Fruit fly (Drosophila melanogaster) whole organism, adult: ENCODE results near the gene side-III.

Source experiments
- CG11617 ChIP-seq: fragments of 200-800 bp; sonication (Bioruptor generic); optimal IDR thresholded peaks from 2 replicates; lab custom pipeline; 2017; ENCODE audit warnings: mild to moderate bottlenecking, missing biosample characterization, missing genetic modification reagents, missing genetic modification characterization
- CG12768 ChIP-seq: fragments of 200-800 bp; sonication (Bioruptor generic); optimal IDR thresholded peaks from 2 replicates; lab custom pipeline; 2017; ENCODE audit warnings: missing biosample characterization, missing genetic modification characterization, mild to moderate bottlenecking, moderate library complexity, missing genetic modification reagents
- CG14711 ChIP-seq: fragments of 200-800 bp; sonication (Bioruptor generic); optimal IDR thresholded peaks from 2 replicates; lab custom pipeline; 2018; ENCODE audit warnings: missing biosample characterization, mild to moderate bottlenecking, missing genetic modification characterization, moderate library complexity
- CG1620 ChIP-seq: fragments of 200-800 bp; sonication (Bioruptor generic); optimal IDR thresholded peaks from 2 replicates; lab custom pipeline; 2016; ENCODE audit warnings: missing biosample characterization, missing genetic modification characterization
- CG33017 ChIP-seq: fragments of 200-800 bp; sonication (Bioruptor generic); optimal IDR thresholded peaks from 2 replicates; lab custom pipeline; 2018; ENCODE audit warnings: missing biosample characterization, mild to moderate bottlenecking, missing genetic modification characterization, moderate library complexity
- CG5204 ChIP-seq: fragments of 200-800 bp; sonication (Bioruptor generic); optimal IDR thresholded peaks from 2 replicates; lab custom pipeline; 2016; ENCODE audit warnings: missing biosample characterization, missing genetic modification characterization
- CG7045 ChIP-seq: fragments of 200-800 bp; sonication (Bioruptor generic); optimal IDR thresholded peaks from 2 replicates; lab custom pipeline; 2017; ENCODE audit warnings: missing biosample characterization, mild to moderate bottlenecking, missing genetic modification characterization
- CG7101 ChIP-seq: fragments of 200-800 bp; sonication (Bioruptor generic); optimal IDR thresholded peaks from 2 replicates; lab custom pipeline; 2018; ENCODE audit warnings: missing biosample characterization, mild to moderate bottlenecking, missing genetic modification characterization, moderate library complexity
- Clk ChIP-seq: fragments of 200-800 bp; sonication (Bioruptor generic); optimal IDR thresholded peaks from 2 replicates; lab custom pipeline; 2017; ENCODE audit warnings: missing biosample characterization, missing genetic modification characterization
- Crg-1 ChIP-seq: fragments of 200-800 bp; sonication (Bioruptor generic); optimal IDR thresholded peaks from 2 replicates; lab custom pipeline; 2016; ENCODE audit warnings: missing biosample characterization, missing genetic modification characterization
- Hr96 ChIP-seq: fragments of 200-800 bp; sonication (Bioruptor generic); optimal IDR thresholded peaks from 2 replicates; lab custom pipeline; 2016; ENCODE audit warnings: missing biosample characterization, missing genetic modification characterization
- Mnt ChIP-seq: fragments of 200-800 bp; sonication (Bioruptor generic); optimal IDR thresholded peaks from 2 replicates; lab custom pipeline; 2016; ENCODE audit warnings: missing biosample characterization, mild to moderate bottlenecking, missing genetic modification characterization
- bab1 ChIP-seq: fragments of 200-800 bp; sonication (Bioruptor generic); optimal IDR thresholded peaks from 3 replicates; lab custom pipeline; 2019; ENCODE audit warnings: missing biosample characterization, mild to moderate bottlenecking, missing genetic modification characterization, moderate library complexity
- cic ChIP-seq: fragments of 200-800 bp; sonication (Bioruptor generic); optimal IDR thresholded peaks from 2 replicates; lab custom pipeline; 2017; ENCODE audit warnings: missing biosample characterization, mild to moderate bottlenecking, missing genetic modification characterization, moderate library complexity
- cnc ChIP-seq, 2 experiments: fragments of >200 bp; optimal IDR thresholded peaks; 2 replicates each; lab custom pipeline; 2017
- kay ChIP-seq: fragments of 200-800 bp; sonication (Bioruptor generic); peaks from one replicate; lab custom pipeline; 2016; ENCODE audit warnings: missing biosample characterization, missing genetic modification characterization, borderline replicate concordance
- ovo ChIP-seq: fragments of 200-800 bp; sonication (Bioruptor generic); optimal IDR thresholded peaks from 2 replicates; lab custom pipeline; 2016; ENCODE audit warnings: missing biosample characterization, missing genetic modification characterization
- pad ChIP-seq: fragments of 200-800 bp; sonication (Bioruptor generic); optimal IDR thresholded peaks from 3 replicates; lab custom pipeline; 2017; ENCODE audit warnings: missing biosample characterization, missing genetic modification characterization, mild to moderate bottlenecking, moderate library complexity, missing genetic modification reagents
- tj ChIP-seq: fragments of 200-800 bp; sonication (Bioruptor generic); optimal IDR thresholded peaks from 3 replicates; lab custom pipeline; 2017; ENCODE audit warnings: missing biosample characterization, mild to moderate bottlenecking, missing genetic modification characterization, moderate library complexity
- toe ChIP-seq: fragments of 200-800 bp; sonication (Bioruptor generic); optimal IDR thresholded peaks from 2 replicates; lab custom pipeline; 2016; ENCODE audit warnings: missing biosample characterization, missing genetic modification characterization

The side-III gene

DNA sequence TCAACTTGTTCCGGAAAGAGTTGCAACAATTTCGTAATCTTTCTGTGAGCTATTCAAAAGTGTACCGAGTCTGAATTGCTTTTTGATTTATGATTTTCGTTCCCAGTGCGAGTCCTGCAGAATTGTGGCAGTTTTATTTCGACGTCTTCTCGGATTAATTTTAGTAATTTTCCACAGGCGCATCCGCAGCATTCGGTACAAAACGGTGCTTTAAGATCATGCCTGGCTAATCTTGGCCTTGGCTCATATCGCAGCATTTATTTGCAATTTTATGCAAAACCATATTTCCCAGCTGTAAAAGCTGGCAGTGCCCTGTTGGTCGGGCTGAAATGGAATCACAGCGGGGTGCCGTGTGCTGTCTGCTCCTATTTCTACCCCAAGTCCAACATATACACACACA, 21.6 kb downstream of the side-III start:
- TF ChIP-seq CG5204 (GFP tag; lab: Kevin White, UChicago): no peak
- TF ChIP-seq ovo: no peak
- no peak for TF ChIP-seq CG1620
- no peak for TF ChIP-seq Crg-1
- TF ChIP-seq CG33017 (tag; lab: Kevin White, UChicago): no peak
- no peak for TF ChIP-seq CG14711 (tag; lab: Kevin White, UChicago)
- no peak for TF ChIP-seq CG7101 (tag; lab: Kevin White, UChicago)
- TF ChIP-seq cnc (optimal IDR thresholded peaks at IDR 0.05; lab: Kevin White, UChicago): no peak
- no peak for TF ChIP-seq tj (GFP tag; lab: Kevin White, UChicago)
- TF ChIP-seq cic (GFP tag; lab: Kevin White, UChicago): no peak
- no peak for TF ChIP-seq kay (GFP tag; lab: Kevin White, UChicago)
- TF ChIP-seq Mnt (GFP tag; lab: Kevin White, UChicago): no peak
- TF ChIP-seq pad: no peak
- no peak for TF ChIP-seq CG11617
- no peak for TF ChIP-seq bab1 (GFP tag; lab: Kevin White, UChicago)
- TF ChIP-seq CG12768 (GFP tag; lab: Kevin White, UChicago): no peak
- no peak for TF ChIP-seq toe (GFP tag; lab: Kevin White, UChicago)
- no peak for TF ChIP-seq Hr96
- no peak for TF ChIP-seq CG7045 (GFP tag; lab: Kevin White, UChicago)

DNA sequence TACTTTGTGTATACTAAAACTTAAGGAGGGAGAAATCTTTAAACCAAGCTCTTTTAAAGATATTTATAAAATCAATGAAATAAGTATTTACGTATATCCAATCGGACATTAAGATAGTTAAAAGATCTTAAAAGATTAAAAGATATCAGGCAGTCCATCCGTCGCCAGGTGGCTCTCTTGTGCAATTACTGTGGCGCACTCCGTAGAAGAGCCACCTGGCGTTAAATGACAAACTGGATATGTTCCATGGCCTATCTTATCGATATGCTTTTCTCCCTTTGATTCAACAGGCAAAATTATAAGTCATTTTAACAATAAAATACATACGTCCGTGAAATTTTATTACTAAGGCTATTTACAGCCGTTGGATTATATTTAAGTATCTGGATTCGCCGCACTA, 31.5 kb downstream of the side-III start:
- TF ChIP-seq Mnt (GFP tag; lab: Kevin White, UChicago): no peak

DNA sequence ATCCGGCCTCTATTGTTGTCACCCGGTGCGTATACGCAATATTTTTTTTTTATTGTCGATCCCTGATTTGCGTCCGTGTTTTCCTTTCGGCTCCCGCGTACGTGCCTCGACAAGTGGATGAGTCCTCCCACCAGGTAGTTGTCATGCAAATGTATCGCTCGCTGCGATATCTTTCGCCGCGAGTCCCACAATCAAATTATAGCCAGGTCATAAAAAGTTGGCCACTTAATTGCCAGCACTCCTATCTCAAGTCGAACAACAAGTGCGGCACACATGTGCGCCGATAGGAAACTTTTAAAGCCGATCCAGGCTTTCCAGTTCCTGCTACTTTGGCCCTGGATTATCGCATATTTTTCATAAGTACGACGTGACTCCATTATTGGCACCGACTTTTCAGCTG, 34.7 kb downstream of the side-III start:
- no peak for TF ChIP-seq CG12768 (GFP tag; lab: Kevin White, UChicago)
- TF ChIP-seq cnc (optimal IDR thresholded peaks at IDR 0.05; lab: Kevin White, UChicago): no peak
- no peak for TF ChIP-seq CG33017 (tag; lab: Kevin White, UChicago)
- no peak for TF ChIP-seq kay (GFP tag; lab: Kevin White, UChicago)
- no peak for TF ChIP-seq cic (GFP tag; lab: Kevin White, UChicago)
- no peak for TF ChIP-seq Mnt (GFP tag; lab: Kevin White, UChicago)
- no peak for TF ChIP-seq Clk (GFP tag; lab: Kevin White, UChicago)
- TF ChIP-seq ovo: no peak

DNA sequence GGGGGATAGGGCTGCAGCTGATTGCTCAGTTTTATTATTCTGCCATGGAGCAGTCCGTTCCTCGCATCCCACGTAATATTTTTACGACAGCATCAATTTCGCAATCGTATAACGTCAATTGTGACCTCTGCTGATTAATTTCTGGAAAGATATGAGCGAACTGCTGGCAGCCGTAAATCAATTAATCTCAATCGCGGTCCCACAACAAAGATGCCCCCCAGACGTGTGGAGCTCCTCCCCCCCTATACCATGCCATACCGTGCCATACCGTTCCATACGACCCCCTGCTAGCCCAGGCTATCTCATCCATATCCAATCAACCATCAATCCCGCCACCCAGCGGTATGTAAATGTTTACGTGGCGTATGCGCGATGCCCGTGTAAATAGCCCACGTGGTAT, 78.0 kb downstream of the side-III start:
- TF ChIP-seq toe (GFP tag; lab: Kevin White, UChicago) (no peak), Crg-1 (no peak), ovo (no peak), Hr96 (no peak), CG11617 (no peak), CG1620 (no peak), CG7101 (tag; lab: Kevin White, UChicago) (no peak), cnc (optimal IDR thresholded peaks at IDR 0.05; lab: Kevin White, UChicago) (no peak), CG12768 (GFP tag; lab: Kevin White, UChicago) (no peak), CG33017 (tag; lab: Kevin White, UChicago) (no peak), tj (GFP tag; lab: Kevin White, UChicago) (no peak), cic (GFP tag; lab: Kevin White, UChicago) (no peak), bab1 (GFP tag; lab: Kevin White, UChicago) (no peak)

DNA sequence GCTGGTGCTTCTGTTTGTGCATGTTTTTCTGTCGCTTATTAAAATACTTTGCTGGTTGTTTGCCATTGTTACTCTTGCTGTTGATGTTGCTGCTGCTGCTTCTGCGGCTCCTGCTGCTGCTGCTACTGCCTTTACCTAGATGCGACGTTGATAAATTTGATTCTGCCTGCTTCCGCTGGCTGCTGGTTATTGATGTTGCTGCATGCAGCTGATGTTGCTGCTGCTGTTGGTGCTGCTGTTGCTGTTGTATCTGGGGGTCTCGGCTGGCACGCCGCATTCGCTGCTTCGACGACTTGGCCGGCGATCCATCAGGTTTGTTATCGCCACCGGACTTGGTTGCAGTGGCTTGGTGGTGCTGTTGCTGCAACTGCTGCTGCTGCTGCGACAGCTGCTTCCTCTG, 82.0 kb downstream of the side-III start:
- TF ChIP-seq CG12768 (GFP tag; lab: Kevin White, UChicago): no peak
- no peak for TF ChIP-seq Crg-1
- TF ChIP-seq cic (GFP tag; lab: Kevin White, UChicago): no peak
- no peak for TF ChIP-seq kay (GFP tag; lab: Kevin White, UChicago)
- no peak for TF ChIP-seq Mnt (GFP tag; lab: Kevin White, UChicago)
- no peak for TF ChIP-seq CG1620
- TF ChIP-seq ovo: no peak
- no peak for TF ChIP-seq CG11617
- TF ChIP-seq cnc (optimal IDR thresholded peaks at IDR 0.05; lab: Kevin White, UChicago): no peak
- no peak for TF ChIP-seq Clk (GFP tag; lab: Kevin White, UChicago)
- no peak for TF ChIP-seq CG14711 (tag; lab: Kevin White, UChicago)
- TF ChIP-seq Hr96: no peak
- no peak for TF ChIP-seq CG33017 (tag; lab: Kevin White, UChicago)
- no peak for TF ChIP-seq CG7045 (GFP tag; lab: Kevin White, UChicago)
- TF ChIP-seq tj (GFP tag; lab: Kevin White, UChicago): no peak
- no peak for TF ChIP-seq pad
- no peak for TF ChIP-seq toe (GFP tag; lab: Kevin White, UChicago)
- no peak for TF ChIP-seq CG5204 (GFP tag; lab: Kevin White, UChicago)
- TF ChIP-seq CG7101 (tag; lab: Kevin White, UChicago): no peak
- no peak for TF ChIP-seq bab1 (GFP tag; lab: Kevin White, UChicago)

DNA sequence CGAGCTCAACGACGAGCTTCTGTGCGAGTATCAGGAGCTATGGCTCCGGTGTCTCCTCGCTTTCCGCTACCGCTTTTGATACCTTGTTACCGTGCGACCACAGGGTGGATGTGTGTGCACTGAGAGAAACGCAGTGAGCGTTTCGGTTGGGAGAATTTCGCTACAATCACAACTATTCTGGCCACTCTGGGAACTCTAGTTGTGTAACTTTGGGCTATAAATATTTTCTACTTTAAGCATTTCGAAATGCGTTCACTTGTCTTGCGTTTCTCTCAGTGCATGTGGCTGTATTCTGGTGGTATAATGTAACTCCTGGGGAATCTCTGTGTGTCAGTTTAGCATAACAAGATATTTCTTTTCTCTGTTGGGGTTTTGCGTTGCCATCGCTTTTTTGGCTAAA, 88.0 kb downstream of the side-III start:
- TF ChIP-seq Hr96 (no peak), pad (no peak), ovo (no peak), toe (GFP tag; lab: Kevin White, UChicago) (no peak), CG11617 (no peak), tj (GFP tag; lab: Kevin White, UChicago) (no peak), CG14711 (tag; lab: Kevin White, UChicago) (no peak), cic (GFP tag; lab: Kevin White, UChicago) (no peak), cnc (optimal IDR thresholded peaks at IDR 0.05; lab: Kevin White, UChicago) (no peak)

DNA sequence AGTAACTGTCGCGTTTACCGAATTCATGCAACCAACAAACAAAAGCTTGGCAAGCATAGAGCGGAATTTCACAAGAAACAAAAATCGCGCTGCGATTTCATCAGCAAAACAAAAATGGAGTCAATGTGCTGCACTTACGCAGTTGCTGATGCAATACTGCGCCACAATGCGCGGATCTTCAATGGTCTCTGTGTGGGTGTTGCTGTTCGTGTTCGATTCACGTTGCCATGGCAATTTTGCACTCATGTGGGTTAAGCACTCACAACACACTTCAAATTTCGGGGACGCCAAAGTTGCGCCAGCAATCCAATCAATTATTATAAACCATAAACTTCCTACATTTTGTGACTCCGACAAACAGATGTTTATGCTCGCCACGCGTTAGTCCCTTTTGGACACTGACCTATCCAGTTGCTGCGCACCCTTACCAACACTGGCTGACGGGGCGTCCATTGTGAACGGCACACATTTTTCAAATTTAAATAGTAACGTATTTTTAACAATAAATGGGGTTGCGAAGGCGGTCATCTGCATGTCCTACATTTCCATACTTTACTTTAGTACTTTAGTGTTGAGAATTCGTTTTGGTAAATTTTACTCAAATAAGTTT, 97.2 kb downstream of the side-III start, which contains the start of gene CG2017:
Gene CG2017 (minus strand): TSS at position 374 of the 610 bp plus-strand sequence.
- TF ChIP-seq CG14711 (tag; lab: Kevin White, UChicago): peak; percentile 37
- peak; percentile 61 for TF ChIP-seq Hr96
- TF ChIP-seq pad: peak; percentile 51
- TF ChIP-seq CG12768 (GFP tag; lab: Kevin White, UChicago): peak; percentile 13
- TF ChIP-seq Mnt (GFP tag; lab: Kevin White, UChicago): peak; percentile 31
- peak; percentile 64 for TF ChIP-seq bab1 (GFP tag; lab: Kevin White, UChicago)
- peak; percentile 46 for TF ChIP-seq CG5204 (GFP tag; lab: Kevin White, UChicago)
- peak; percentile 69 for TF ChIP-seq Crg-1
- no peak for TF ChIP-seq kay (GFP tag; lab: Kevin White, UChicago)
- peak; percentile 27 for TF ChIP-seq tj (GFP tag; lab: Kevin White, UChicago)
- TF ChIP-seq CG7101 (tag; lab: Kevin White, UChicago): peak; percentile 58
- TF ChIP-seq CG7045 (GFP tag; lab: Kevin White, UChicago): no peak
- TF ChIP-seq ovo: no peak
- TF ChIP-seq toe (GFP tag; lab: Kevin White, UChicago): peak; percentile 57
- TF ChIP-seq CG1620: peak; percentile 65
- TF ChIP-seq Clk (GFP tag; lab: Kevin White, UChicago): no peak
